Worm (Caenorhabditis elegans) whole organism, late embryonic: Measurements from ENCODE around the gene F17E9.5.
"Not testable (repeated sequence)": the region's sequence is repeated elsewhere in the genome, so short reads cannot be mapped to it uniquely, and the experiment has no call there.

Source experiments
- ama-1 ChIP-seq: fragments of 150-350 bp; optimal IDR thresholded peaks from 2 replicates; lab custom pipeline; 2014
- nhr-11 ChIP-seq: fragments of 150-350 bp; optimal IDR thresholded peaks from 2 replicates; lab custom pipeline; 2014; ENCODE audit warnings: missing biosample characterization, missing genetic modification characterization
- nhr-232 ChIP-seq: sonication (generic microtip); optimal IDR thresholded peaks from 2 replicates; lab custom pipeline; 2016; ENCODE audit warnings: missing genetic modification characterization, missing compliant biosample characterization
- pat-9 ChIP-seq: fragments of 200-800 bp; sonication (Bioruptor generic); optimal IDR thresholded peaks from 2 replicates; lab custom pipeline; 2018; ENCODE audit warnings: mild to moderate bottlenecking, missing genetic modification characterization, moderate library complexity, missing compliant biosample characterization
- pax-1 ChIP-seq: fragments of 150-350 bp; optimal IDR thresholded peaks from 2 replicates; lab custom pipeline; 2014; ENCODE audit warnings: missing biosample characterization, missing genetic modification characterization
- pha-4 ChIP-seq: fragments of 150-350 bp; optimal IDR thresholded peaks from 2 replicates; lab custom pipeline; 2018; ENCODE audit warnings: missing biosample characterization, missing genetic modification reagents, missing genetic modification characterization

- not testable (repeated sequence) for TF ChIP-seq pax-1; pha-4; pat-9 (tag; lab: Kevin White, UChicago); nhr-11 (tag; lab: Kevin White, UChicago); nhr-232 (tag; lab: Kevin White, UChicago); ama-1
These were observed 6.4 kb downstream of the F17E9.5 start, which contains the start of gene F17E9.16 for ce11 chrIV:8352036-8352435.
